Worm (Caenorhabditis elegans) whole organism, late embryonic: ENCODE results near the gene plrg-1.

Experiments
- C08G9.2 ChIP-seq: sonication (generic microtip); optimal IDR thresholded peaks from 2 replicates; lab custom pipeline; 2016; ENCODE audit warnings: mild to moderate bottlenecking, missing genetic modification characterization, moderate library complexity, missing compliant biosample characterization
- C38D4.7 ChIP-seq: fragments of 200-800 bp; sonication (Bioruptor generic); optimal IDR thresholded peaks from 2 replicates; lab custom pipeline; 2018; ENCODE audit warnings: mild to moderate bottlenecking, missing genetic modification characterization, moderate library complexity, missing compliant biosample characterization
- F13H6.1 ChIP-seq: sonication (generic microtip); optimal IDR thresholded peaks from 2 replicates; lab custom pipeline; 2016; ENCODE audit warnings: missing genetic modification characterization, missing compliant biosample characterization
- K02D7.2 ChIP-seq: sonication (generic microtip); optimal IDR thresholded peaks from 2 replicates; lab custom pipeline; 2017; ENCODE audit warnings: mild to moderate bottlenecking, missing genetic modification characterization, missing compliant biosample characterization
- ahr-1 ChIP-seq: sonication (generic microtip); optimal IDR thresholded peaks from 2 replicates; lab custom pipeline; 2016; ENCODE audit warnings: missing genetic modification characterization, missing compliant biosample characterization
- ceh-19 ChIP-seq: fragments of 200-800 bp; sonication (Bioruptor generic); optimal IDR thresholded peaks from 2 replicates; lab custom pipeline; 2018; ENCODE audit warnings: mild to moderate bottlenecking, missing genetic modification characterization, missing compliant biosample characterization
- ceh-2 ChIP-seq: sonication (generic microtip); optimal IDR thresholded peaks from 2 replicates; lab custom pipeline; 2016; ENCODE audit warnings: missing genotype, missing genetic modification characterization, missing compliant biosample characterization
- ceh-22 ChIP-seq: sonication (generic microtip); optimal IDR thresholded peaks from 2 replicates; lab custom pipeline; 2017; ENCODE audit warnings: missing biosample characterization, missing genetic modification characterization
- ceh-48 ChIP-seq: sonication (generic microtip); optimal IDR thresholded peaks from 2 replicates; lab custom pipeline; 2016; ENCODE audit warnings: missing genetic modification characterization, inconsistent platforms, missing compliant biosample characterization
- ceh-9 ChIP-seq: sonication (generic microtip); optimal IDR thresholded peaks from 2 replicates; lab custom pipeline; 2016; ENCODE audit warnings: mild to moderate bottlenecking, missing genetic modification characterization, inconsistent platforms, missing compliant biosample characterization
- dmd-4 ChIP-seq: sonication (generic microtip); optimal IDR thresholded peaks from 2 replicates; lab custom pipeline; 2016; ENCODE audit warnings: borderline replicate concordance, missing genetic modification characterization, missing compliant biosample characterization
- elt-2 ChIP-seq: sonication (generic microtip); optimal IDR thresholded peaks from 2 replicates; lab custom pipeline; 2016; ENCODE audit warnings: missing genetic modification reagents, missing genetic modification characterization, missing compliant biosample characterization
- elt-4 ChIP-seq: sonication (generic microtip); optimal IDR thresholded peaks from 2 replicates; lab custom pipeline; 2016; ENCODE audit warnings: missing genetic modification characterization, missing compliant biosample characterization
- fax-1 ChIP-seq: sonication (generic microtip); optimal IDR thresholded peaks from 2 replicates; lab custom pipeline; 2016; ENCODE audit warnings: missing genotype, missing genetic modification characterization, missing compliant biosample characterization
- hlh-13 ChIP-seq: fragments of 200-800 bp; sonication (Bioruptor generic); optimal IDR thresholded peaks from 2 replicates; lab custom pipeline; 2018; ENCODE audit warnings: mild to moderate bottlenecking, missing genetic modification characterization, missing compliant biosample characterization
- hlh-15 ChIP-seq: sonication (generic microtip); optimal IDR thresholded peaks from 2 replicates; lab custom pipeline; 2016; ENCODE audit warnings: missing genetic modification characterization, missing compliant biosample characterization
- hlh-30 ChIP-seq: sonication (generic microtip); optimal IDR thresholded peaks from 2 replicates; lab custom pipeline; 2017; ENCODE audit warnings: antibody characterized with exemption, missing genetic modification characterization, missing compliant biosample characterization; ENCODE audit not compliant: insufficient read depth
- hlh-6 ChIP-seq: sonication (generic microtip); optimal IDR thresholded peaks from 2 replicates; lab custom pipeline; 2016; ENCODE audit warnings: missing genotype, missing genetic modification characterization, missing compliant biosample characterization
- lim-6 ChIP-seq: sonication (generic microtip); optimal IDR thresholded peaks from 2 replicates; lab custom pipeline; 2016; ENCODE audit warnings: missing genetic modification characterization, missing compliant biosample characterization
- lin-11 ChIP-seq: fragments of 200-800 bp; sonication (Bioruptor generic); optimal IDR thresholded peaks from 2 replicates; lab custom pipeline; 2018; ENCODE audit warnings: mild to moderate bottlenecking, missing genetic modification characterization, missing compliant biosample characterization
- nfya-1 ChIP-seq: sonication (generic microtip); optimal IDR thresholded peaks from 2 replicates; lab custom pipeline; 2017; ENCODE audit warnings: missing genetic modification characterization, mild to moderate bottlenecking, missing compliant biosample characterization, antibody characterized with exemption, moderate library complexity
- pat-9 ChIP-seq: fragments of 200-800 bp; sonication (Bioruptor generic); optimal IDR thresholded peaks from 2 replicates; lab custom pipeline; 2018; ENCODE audit warnings: mild to moderate bottlenecking, missing genetic modification characterization, moderate library complexity, missing compliant biosample characterization
- pax-1 ChIP-seq: fragments of 150-350 bp; optimal IDR thresholded peaks from 2 replicates; lab custom pipeline; 2014; ENCODE audit warnings: missing biosample characterization, missing genetic modification characterization
- pha-2 ChIP-seq: sonication (generic microtip); optimal IDR thresholded peaks from 2 replicates; lab custom pipeline; 2017; ENCODE audit warnings: mild to moderate bottlenecking, missing genetic modification characterization, missing compliant biosample characterization
- pqm-1 ChIP-seq: sonication (generic microtip); optimal IDR thresholded peaks from 2 replicates; lab custom pipeline; 2016; ENCODE audit warnings: missing genetic modification characterization, missing compliant biosample characterization
- pros-1 ChIP-seq: fragments of 150-350 bp; optimal IDR thresholded peaks from 2 replicates; lab custom pipeline; 2014; ENCODE audit warnings: missing biosample characterization, missing genetic modification reagents, missing genetic modification characterization
- ref-2 ChIP-seq: sonication (generic microtip); optimal IDR thresholded peaks from 2 replicates; lab custom pipeline; 2016; ENCODE audit warnings: missing genetic modification characterization, missing compliant biosample characterization
- rnt-1 ChIP-seq: sonication (generic microtip); optimal IDR thresholded peaks from 2 replicates; lab custom pipeline; 2016; ENCODE audit warnings: missing genetic modification characterization, missing compliant biosample characterization
- sdc-2 ChIP-seq: sonication (generic microtip); optimal IDR thresholded peaks from 2 replicates; lab custom pipeline; 2016; ENCODE audit warnings: missing genotype, missing genetic modification characterization, missing compliant biosample characterization
- syd-9 ChIP-seq: sonication (generic microtip); optimal IDR thresholded peaks from 2 replicates; lab custom pipeline; 2016; ENCODE audit warnings: mild to moderate bottlenecking, missing genetic modification characterization, moderate library complexity, missing compliant biosample characterization
- tbx-2 ChIP-seq: sonication (generic microtip); optimal IDR thresholded peaks from 2 replicates; lab custom pipeline; 2016; ENCODE audit warnings: missing genetic modification characterization, missing compliant biosample characterization
- tbx-7 ChIP-seq: sonication (generic microtip); optimal IDR thresholded peaks from 2 replicates; lab custom pipeline; 2016; ENCODE audit warnings: missing genotype, missing genetic modification characterization, missing compliant biosample characterization
- ttx-3 ChIP-seq: sonication (generic microtip); optimal IDR thresholded peaks from 2 replicates; lab custom pipeline; 2016; ENCODE audit warnings: missing genetic modification reagents, missing genetic modification characterization, missing compliant biosample characterization
- unc-3 ChIP-seq, 2 experiments: fragments of 200-800 bp in 1 of 2; sonication (Bioruptor generic) in 1 of 2; sonication (generic microtip) in 1 of 2; conservative IDR thresholded peaks in 1 of 2; optimal IDR thresholded peaks in 1 of 2; 2 replicates each; pipeline versions ENCODE4 v1.3.6 to Lab custom; 2016 to 2022; ENCODE audit warnings: missing compliant biosample characterization in 2 of 2, missing genetic modification characterization in 2 of 2, missing genetic modification reagents in 1 of 2
- unc-86 ChIP-seq: sonication (generic microtip); optimal IDR thresholded peaks from 2 replicates; lab custom pipeline; 2016; ENCODE audit warnings: missing genetic modification characterization, missing compliant biosample characterization
- ztf-16 ChIP-seq: sonication (generic microtip); optimal IDR thresholded peaks from 2 replicates; lab custom pipeline; 2017; ENCODE audit warnings: missing genetic modification characterization, missing compliant biosample characterization

The plrg-1 gene

ce11 chrV:10804374-10804773 is 3.3 kb downstream of the plrg-1 start, which contains the start of gene secs-1:
TSS of gene secs-1 (minus strand) at chrV:10804474.
- TF ChIP-seq ceh-9 = no peak
- no peak for TF ChIP-seq sdc-2 (tag; lab: Kevin White, UChicago)
- no peak for TF ChIP-seq ceh-2
- no peak for TF ChIP-seq pat-9
- no peak for TF ChIP-seq pha-2 (tag; lab: Kevin White, UChicago)
- no peak for TF ChIP-seq C08G9.2 (tag; lab: Kevin White, UChicago)
- no peak for TF ChIP-seq lim-6 (tag; lab: Kevin White, UChicago)
- TF ChIP-seq pros-1 (tag; lab: Kevin White, UChicago) = no peak
- TF ChIP-seq ref-2 (tag; lab: Kevin White, UChicago) = no peak

ce11 chrV:10802060-10802459 is 5.7 kb downstream of the plrg-1 start:
- TF ChIP-seq unc-3 (GFP tag; conservative IDR thresholded peaks at IDR 0.05; lab: Robert Waterston, UW) = no peak
- TF ChIP-seq unc-3 (tag; optimal IDR thresholded peaks at IDR 0.05; lab: Kevin White, UChicago) = no peak
- TF ChIP-seq elt-2 (tag; lab: Kevin White, UChicago) = peak; percentile 46

ce11 chrV:10801154-10801553 is 6.6 kb downstream of the plrg-1 start, which contains the start of gene D1054.18:
TSS of gene D1054.18 (minus strand) at chrV:10801198.
- TF ChIP-seq ahr-1 = no peak
- no peak for TF ChIP-seq ceh-2
- no peak for TF ChIP-seq rnt-1 (tag; lab: Kevin White, UChicago)
- TF ChIP-seq K02D7.2 (tag; lab: Kevin White, UChicago) = no peak
- TF ChIP-seq fax-1 = no peak
- no peak for TF ChIP-seq C38D4.7 (GFP tag; lab: Kevin White, UChicago)
- no peak for TF ChIP-seq F13H6.1 (tag; lab: Kevin White, UChicago)
- TF ChIP-seq pqm-1 (tag; lab: Kevin White, UChicago) = no peak
- TF ChIP-seq nfya-1 (tag; lab: Kevin White, UChicago) = no peak
- no peak for TF ChIP-seq tbx-7 (tag; lab: Kevin White, UChicago)
- no peak for TF ChIP-seq syd-9
- TF ChIP-seq hlh-30 (tag; lab: Kevin White, UChicago) = no peak
- TF ChIP-seq lin-11 = no peak
- no peak for TF ChIP-seq pat-9
- no peak for TF ChIP-seq ztf-16 (tag; lab: Kevin White, UChicago)

- no peak for TF ChIP-seq lim-6 (tag; lab: Kevin White, UChicago)
- TF ChIP-seq tbx-2 (tag; lab: Kevin White, UChicago) = no peak
- no peak for TF ChIP-seq fax-1
- TF ChIP-seq dmd-4 (tag; lab: Kevin White, UChicago) = no peak
- no peak for TF ChIP-seq ttx-3
- TF ChIP-seq ceh-48 (tag; lab: Kevin White, UChicago) = no peak
- no peak for TF ChIP-seq ceh-22 (tag; lab: Kevin White, UChicago)
- TF ChIP-seq ceh-19 (GFP tag; lab: Kevin White, UChicago) = no peak
- no peak for TF ChIP-seq unc-86 (tag; lab: Kevin White, UChicago)
- TF ChIP-seq tbx-7 (tag; lab: Kevin White, UChicago) = no peak
Observed at ce11 chrV:10798090-10798489, 9.6 kb downstream of the plrg-1 start, which contains the start of gene srh-184. TSS of gene srh-184 (minus strand) at chrV:10798190.

- TF ChIP-seq hlh-15 (tag; lab: Kevin White, UChicago) (no peak), tbx-7 (tag; lab: Kevin White, UChicago) (no peak), lin-11 (no peak), hlh-13 (GFP tag; lab: Kevin White, UChicago) (no peak), elt-4 (tag; lab: Kevin White, UChicago) (no peak), hlh-6 (tag; lab: Kevin White, UChicago) (no peak), hlh-30 (tag; lab: Kevin White, UChicago) (no peak), pax-1 (no peak)
Observed at ce11 chrV:10795494-10795893, 12.2 kb downstream of the plrg-1 start, which contains the start of gene D1054.19. TSS of gene D1054.19 (plus strand) at chrV:10795794.
